Fruit fly (Drosophila melanogaster) whole organism, wandering third instar larva: Measurements from ENCODE around the gene Hmgcr.
A peak's percentile ranks its signal among the peaks of the same experiment; 100 is the strongest.

ENCODE experiments used
- Abd-B ChIP-seq: fragments of >200 bp; optimal IDR thresholded peaks from 2 replicates; lab custom pipeline; 2017; ENCODE audit warnings: missing biosample characterization, missing genetic modification characterization
- CrebA ChIP-seq: fragments of 200-800 bp; sonication (Bioruptor generic); optimal IDR thresholded peaks from 2 replicates; lab custom pipeline; 2016; ENCODE audit warnings: missing biosample characterization, mild to moderate bottlenecking, missing genetic modification characterization, borderline replicate concordance
- Dfd ChIP-seq: fragments of >200 bp; optimal IDR thresholded peaks from 2 replicates; lab custom pipeline; 2017; ENCODE audit warnings: missing biosample characterization, missing genetic modification characterization
- GATAd ChIP-seq: sonication (Bioruptor generic); optimal IDR thresholded peaks from 2 replicates; lab custom pipeline; 2016; ENCODE audit warnings: missing biosample characterization, missing genetic modification characterization
- Hr78 ChIP-seq: fragments of >200 bp; optimal IDR thresholded peaks from 2 replicates; lab custom pipeline; 2017; ENCODE audit warnings: missing biosample characterization, missing genetic modification characterization
- Myc ChIP-seq: fragments of >200 bp; optimal IDR thresholded peaks from 2 replicates; lab custom pipeline; 2017
- Rel ChIP-seq, 2 experiments: fragments of 200-800 bp; sonication (Bioruptor generic) in 1 of 2; optimal IDR thresholded peaks; 2 replicates in 1 of 2; 3 replicates in 1 of 2; lab custom pipeline; 2016 to 2019; ENCODE audit warnings: mild to moderate bottlenecking in 2 of 2, missing biosample characterization in 2 of 2, missing genetic modification characterization in 2 of 2, moderate library complexity in 1 of 2
- brk ChIP-seq: fragments of 200-800 bp; sonication (Bioruptor generic); optimal IDR thresholded peaks from 2 replicates; lab custom pipeline; 2016; ENCODE audit warnings: missing biosample characterization, mild to moderate bottlenecking, missing genetic modification characterization
- ey ChIP-seq: fragments of 200-800 bp; sonication (Bioruptor generic); optimal IDR thresholded peaks from 2 replicates; lab custom pipeline; 2016; ENCODE audit warnings: missing biosample characterization, missing genetic modification characterization
- usp ChIP-seq: fragments of >200 bp; optimal IDR thresholded peaks from 2 replicates; lab custom pipeline; 2017; ENCODE audit warnings: missing biosample characterization, missing genetic modification characterization

dm6 chr3R:23721936-23722335 lies 11.2 kb upstream of the Hmgcr start:
- TF ChIP-seq usp (GFP tag; lab: Kevin White, UChicago) (no peak), Myc (lab: Kevin White, UChicago) (no peak), ey (GFP tag; lab: Kevin White, UChicago) (no peak), Rel (GFP tag; optimal IDR thresholded peaks at IDR 0.05; lab: Kevin White, UChicago) (no peak), Rel (tag; optimal IDR thresholded peaks at IDR 0.05; lab: Kevin White, UChicago) (no peak), Abd-B (GFP tag; lab: Kevin White, UChicago) (no peak), Dfd (GFP tag; lab: Kevin White, UChicago) (no peak), CrebA (GFP tag; lab: Kevin White, UChicago) (peak; percentile 6), brk (GFP tag; lab: Kevin White, UChicago) (peak; percentile 44), Hr78 (GFP tag; lab: Kevin White, UChicago) (no peak), GATAd (GFP tag; lab: Kevin White, UChicago) (no peak)
